Fruit fly (Drosophila melanogaster) whole organism: Measurements from ENCODE around the gene Rel.

Source experiments
- CG8478 ChIP-seq: fragments of >200 bp; optimal IDR thresholded peaks from 2 replicates; lab custom pipeline; 2018; ENCODE audit warnings: inconsistent platforms
- EcR ChIP-seq, 2 experiments: fragments of >200 bp; optimal IDR thresholded peaks; 2 replicates each; lab custom pipeline; 2017; ENCODE audit warnings: missing biosample characterization in 2 of 2, missing genetic modification characterization in 2 of 2, missing genetic modification reagents in 2 of 2
- pan ChIP-seq: fragments of >200 bp; optimal IDR thresholded peaks from 2 replicates; lab custom pipeline; 2017
- psq ChIP-seq: fragments of >200 bp; optimal IDR thresholded peaks from 2 replicates; lab custom pipeline; 2017
- usp ChIP-seq: fragments of >200 bp; optimal IDR thresholded peaks from 2 replicates; lab custom pipeline; 2017; ENCODE audit warnings: missing biosample characterization, missing genetic modification characterization, mixed read lengths

- no peak for TF ChIP-seq pan (lab: Kevin White, UChicago)
- TF ChIP-seq CG8478 (lab: Kevin White, UChicago), result no peak
- TF ChIP-seq EcR (GFP tag; optimal IDR thresholded peaks at IDR 0.05; lab: Kevin White, UChicago), result no peak
- TF ChIP-seq usp (GFP tag; lab: Kevin White, UChicago), result no peak
- no peak for TF ChIP-seq psq (lab: Kevin White, UChicago)
Measured at dm6 chr3R:9033619-9034401, 14.0 kb downstream of the Rel start.
